Worm (Caenorhabditis elegans) whole organism, L1 larva: Measurements from ENCODE around the gene ZK353.3.

ENCODE experiments used
- C16A3.4 ChIP-seq: fragments of 150-350 bp; optimal IDR thresholded peaks from 2 replicates; lab custom pipeline; 2014; ENCODE audit warnings: missing biosample characterization, missing genetic modification characterization
- Y116A8C.19 ChIP-seq: sonication (generic microtip); optimal IDR thresholded peaks from 2 replicates; lab custom pipeline; 2016; ENCODE audit warnings: missing compliant biosample characterization, missing genetic modification characterization, borderline replicate concordance
- alr-1 ChIP-seq: fragments of 200-800 bp; sonication (Bioruptor generic); optimal IDR thresholded peaks from 2 replicates; lab custom pipeline; 2018; ENCODE audit warnings: borderline replicate concordance, mild to moderate bottlenecking, missing genetic modification characterization, missing compliant biosample characterization
- aly-2 ChIP-seq: fragments of 150-350 bp; optimal IDR thresholded peaks from 2 replicates; lab custom pipeline; 2014; ENCODE audit warnings: missing biosample characterization, missing genetic modification characterization
- ceh-88 ChIP-seq: fragments of 200-800 bp; sonication (Bioruptor generic); IDR thresholded peaks from 2 replicates; pipeline ENCODE4 v1.3.6; 2022; ENCODE audit warnings: missing genetic modification characterization, missing compliant biosample characterization
- ceh-90 ChIP-seq: sonication (generic microtip); optimal IDR thresholded peaks from 2 replicates; lab custom pipeline; 2016; ENCODE audit warnings: missing genetic modification characterization, missing compliant biosample characterization
- ces-1 ChIP-seq: fragments of 150-350 bp; optimal IDR thresholded peaks from 2 replicates; lab custom pipeline; 2014; ENCODE audit warnings: missing biosample characterization, missing genetic modification reagents, missing genetic modification characterization
- dpl-1 ChIP-seq, 3 experiments: fragments of 150-350 bp in 2 of 3; sonication (generic microtip) in 1 of 3; optimal IDR thresholded peaks; 2 replicates each; lab custom pipeline; 2014 to 2017; ENCODE audit warnings: missing biosample characterization in 3 of 3, missing genetic modification characterization in 3 of 3, missing genetic modification reagents in 3 of 3
- dsc-1 ChIP-seq: sonication (generic microtip); optimal IDR thresholded peaks from 2 replicates; lab custom pipeline; 2016; ENCODE audit warnings: mild to moderate bottlenecking, missing genetic modification characterization, missing compliant biosample characterization
- egl-13 ChIP-seq: sonication (generic microtip); optimal IDR thresholded peaks from 2 replicates; lab custom pipeline; 2016; ENCODE audit warnings: missing genotype, missing genetic modification reagents, missing genetic modification characterization, missing compliant biosample characterization
- elt-2 ChIP-seq: sonication (generic microtip); optimal IDR thresholded peaks from 2 replicates; lab custom pipeline; 2016; ENCODE audit warnings: missing genetic modification characterization, mild to moderate bottlenecking, inconsistent platforms, missing compliant biosample characterization, missing genetic modification reagents
- elt-3 ChIP-seq, 6 experiments: fragments of 150-350 bp in 1 of 6; sonication (generic microtip); optimal IDR thresholded peaks; 2 replicates each; lab custom pipeline; 2017 to 2018; ENCODE audit warnings: missing biosample characterization in 6 of 6, missing genetic modification characterization in 6 of 6, inconsistent platforms in 1 of 6
- ets-5 ChIP-seq: fragments of 200-800 bp; sonication (Bioruptor generic); IDR thresholded peaks from 2 replicates; pipeline ENCODE4 v1.3.6; 2022; ENCODE audit warnings: missing genetic modification characterization, missing compliant biosample characterization
- fkh-10 ChIP-seq: sonication (generic microtip); optimal IDR thresholded peaks from 2 replicates; lab custom pipeline; 2017; ENCODE audit warnings: missing biosample characterization, missing genetic modification reagents, missing genetic modification characterization
- fkh-4 ChIP-seq: sonication (generic microtip); optimal IDR thresholded peaks from 2 replicates; lab custom pipeline; 2016; ENCODE audit warnings: missing compliant biosample characterization, missing genetic modification characterization, borderline replicate concordance
- fkh-8 ChIP-seq: sonication (generic microtip); optimal IDR thresholded peaks from 2 replicates; lab custom pipeline; 2016; ENCODE audit warnings: mild to moderate bottlenecking, missing genetic modification characterization, missing compliant biosample characterization
- fos-1 ChIP-seq: fragments of 150-350 bp; optimal IDR thresholded peaks from 2 replicates; lab custom pipeline; 2014; ENCODE audit warnings: missing biosample characterization, missing genetic modification characterization
- grh-1 ChIP-seq: fragments of 200-800 bp; sonication (Bioruptor generic); IDR thresholded peaks from 2 replicates; pipeline ENCODE4 v1.3.6; 2022; ENCODE audit warnings: missing genetic modification reagents, missing genetic modification characterization, missing compliant biosample characterization
- jun-1 ChIP-seq: fragments of 150-350 bp; optimal IDR thresholded peaks from 2 replicates; lab custom pipeline; 2014; ENCODE audit warnings: missing biosample characterization, missing genetic modification reagents, missing genetic modification characterization
- lin-14 ChIP-seq: fragments of 200-800 bp; sonication (Bioruptor generic); optimal IDR thresholded peaks from 2 replicates; lab custom pipeline; 2018; ENCODE audit warnings: mild to moderate bottlenecking, missing genetic modification characterization, moderate library complexity, missing compliant biosample characterization
- lin-39 ChIP-seq: fragments of 150-350 bp; optimal IDR thresholded peaks from 2 replicates; lab custom pipeline; 2014; ENCODE audit warnings: missing biosample characterization, missing genetic modification reagents, missing genetic modification characterization
- lir-3 ChIP-seq: sonication (generic microtip); optimal IDR thresholded peaks from 2 replicates; lab custom pipeline; 2016; ENCODE audit warnings: mild to moderate bottlenecking, missing genetic modification characterization, moderate library complexity, missing compliant biosample characterization; ENCODE audit not compliant: poor library complexity
- mab-9 ChIP-seq: fragments of 200-800 bp; sonication (Bioruptor generic); IDR thresholded peaks from 2 replicates; pipeline ENCODE4 v1.3.6; 2022; ENCODE audit warnings: missing genetic modification reagents, missing genetic modification characterization, missing compliant biosample characterization
- mdl-1 ChIP-seq, 2 experiments: fragments of 150-350 bp; optimal IDR thresholded peaks; 2 replicates each; lab custom pipeline; 2014 to 2017; ENCODE audit warnings: missing biosample characterization in 2 of 2, missing genetic modification characterization in 2 of 2, inconsistent platforms in 1 of 2
- mef-2 ChIP-seq: fragments of 150-350 bp; optimal IDR thresholded peaks from 2 replicates; lab custom pipeline; 2014; ENCODE audit warnings: missing biosample characterization, missing genetic modification characterization
- mep-1 ChIP-seq: fragments of 150-350 bp; optimal IDR thresholded peaks from 2 replicates; lab custom pipeline; 2014; ENCODE audit warnings: missing biosample characterization, missing genetic modification characterization
- nhr-11 ChIP-seq: fragments of 150-350 bp; optimal IDR thresholded peaks from 2 replicates; lab custom pipeline; 2014; ENCODE audit warnings: missing biosample characterization, missing genetic modification characterization
- nhr-20 ChIP-seq: sonication (generic microtip); optimal IDR thresholded peaks from 2 replicates; lab custom pipeline; 2016; ENCODE audit warnings: mild to moderate bottlenecking, missing genetic modification characterization, missing compliant biosample characterization
- nhr-28 ChIP-seq: fragments of 150-350 bp; optimal IDR thresholded peaks from 2 replicates; lab custom pipeline; 2014; ENCODE audit warnings: missing biosample characterization, missing genetic modification characterization
- nhr-47 ChIP-seq: sonication (generic microtip); optimal IDR thresholded peaks from 2 replicates; lab custom pipeline; 2016; ENCODE audit warnings: mild to moderate bottlenecking, missing genetic modification characterization, moderate library complexity, missing compliant biosample characterization
- nhr-71 ChIP-seq: sonication (generic microtip); optimal IDR thresholded peaks from 2 replicates; lab custom pipeline; 2016; ENCODE audit warnings: mild to moderate bottlenecking, missing genetic modification characterization, moderate library complexity, missing compliant biosample characterization
- nhr-77 ChIP-seq: fragments of 150-350 bp; optimal IDR thresholded peaks from 2 replicates; lab custom pipeline; 2014; ENCODE audit warnings: missing biosample characterization, missing genetic modification characterization
- nhr-85 ChIP-seq: sonication (generic microtip); peaks from one replicate; lab custom pipeline; 2016; ENCODE audit warnings: missing genetic modification characterization, inconsistent platforms, missing compliant biosample characterization
- pax-3 ChIP-seq: fragments of 200-800 bp; sonication (Bioruptor generic); optimal IDR thresholded peaks from 2 replicates; lab custom pipeline; 2018; ENCODE audit warnings: mild to moderate bottlenecking, missing genetic modification characterization, moderate library complexity, missing compliant biosample characterization
- snpc-4 ChIP-seq: fragments of 150-350 bp; optimal IDR thresholded peaks from 2 replicates; lab custom pipeline; 2014; ENCODE audit warnings: missing biosample characterization, missing genetic modification characterization
- snu-23 ChIP-seq: sonication (generic microtip); optimal IDR thresholded peaks from 2 replicates; lab custom pipeline; 2016; ENCODE audit warnings: missing genetic modification characterization, missing compliant biosample characterization
- sptf-1 ChIP-seq: fragments of 150-350 bp; optimal IDR thresholded peaks from 2 replicates; lab custom pipeline; 2014; ENCODE audit warnings: missing biosample characterization, missing genetic modification characterization
- sup-37 ChIP-seq: fragments of 200-800 bp; sonication (Bioruptor generic); optimal IDR thresholded peaks from 2 replicates; lab custom pipeline; 2018; ENCODE audit warnings: mild to moderate bottlenecking, missing genetic modification characterization, missing compliant biosample characterization
- swsn-7 ChIP-seq: sonication (generic microtip); optimal IDR thresholded peaks from 2 replicates; lab custom pipeline; 2016; ENCODE audit warnings: missing genetic modification characterization, missing compliant biosample characterization
- unc-130 ChIP-seq: fragments of 150-350 bp; optimal IDR thresholded peaks from 2 replicates; lab custom pipeline; 2017; ENCODE audit warnings: missing biosample characterization, missing genetic modification characterization, inconsistent platforms
- unc-62 ChIP-seq: fragments of 150-350 bp; optimal IDR thresholded peaks from 2 replicates; lab custom pipeline; 2014; ENCODE audit warnings: missing biosample characterization, missing genetic modification reagents, missing genetic modification characterization
- unc-86 ChIP-seq: sonication (generic microtip); optimal IDR thresholded peaks from 2 replicates; lab custom pipeline; 2016; ENCODE audit warnings: missing genetic modification characterization, missing compliant biosample characterization
- vab-15 ChIP-seq: sonication (generic microtip); optimal IDR thresholded peaks from 2 replicates; lab custom pipeline; 2017; ENCODE audit warnings: missing genotype, mild to moderate bottlenecking, missing genetic modification characterization, missing compliant biosample characterization
- xbp-1 ChIP-seq: sonication (generic microtip); optimal IDR thresholded peaks from 2 replicates; lab custom pipeline; 2016; ENCODE audit warnings: missing genetic modification characterization, missing compliant biosample characterization
- ztf-11 ChIP-seq, 2 experiments: sonication (generic microtip); optimal IDR thresholded peaks; 2 replicates each; lab custom pipeline; 2016 to 2017; ENCODE audit warnings: missing genetic modification characterization in 2 of 2, missing biosample characterization in 1 of 2, missing compliant biosample characterization in 1 of 2

ZK353.3 gene

DNA sequence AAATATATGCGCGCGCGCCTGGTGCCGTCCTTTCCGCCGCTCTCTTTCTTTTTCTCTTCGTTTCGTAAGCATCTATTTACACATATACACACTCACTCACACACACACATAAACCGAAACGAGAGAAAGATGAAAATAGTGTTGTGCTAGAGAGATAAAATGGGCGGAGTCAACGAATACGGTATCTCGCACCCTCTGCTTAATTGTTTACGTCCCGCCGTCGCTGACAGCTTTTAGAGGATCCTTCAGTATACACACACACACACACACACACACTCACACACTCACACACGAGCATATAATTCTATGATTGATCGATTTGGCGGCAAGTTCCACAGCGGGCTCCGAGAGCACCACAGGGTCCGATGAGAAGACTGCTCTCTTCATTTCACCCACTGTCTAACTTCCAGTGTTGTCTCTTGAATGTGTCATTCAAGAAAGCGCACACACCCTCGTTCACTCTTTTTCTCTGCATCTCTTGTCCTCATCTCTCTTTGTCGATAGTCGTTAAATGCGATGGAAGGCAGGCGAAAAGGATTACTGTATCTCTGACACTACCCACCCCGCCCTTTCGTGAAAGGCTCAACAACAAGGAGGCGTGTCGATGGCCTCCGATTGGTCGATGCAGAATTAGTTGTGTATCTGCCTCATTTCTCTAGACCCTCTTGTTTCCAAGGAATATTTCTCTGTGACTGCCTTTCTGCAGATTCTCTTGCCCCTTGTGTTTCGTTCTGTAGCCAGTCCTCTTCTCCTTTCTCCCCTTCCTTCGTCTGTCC lies 21.6 kb downstream of the ZK353.3 start (continued):
- TF ChIP-seq alr-1 (tag; lab: Kevin White, UChicago), result no peak
- peak; percentile 96 for TF ChIP-seq swsn-7 (tag; lab: Kevin White, UChicago)
- peak; percentile 47 for TF ChIP-seq Y116A8C.19
- peak; percentile 79 for TF ChIP-seq fkh-4
- peak; percentile 64 for TF ChIP-seq snpc-4 (tag; lab: Kevin White, UChicago)
- TF ChIP-seq mep-1, result peak; percentile 93
- peak; percentile 97 for TF ChIP-seq snu-23 (GFP tag; lab: Kevin White, UChicago)
- TF ChIP-seq nhr-71 (tag; lab: Kevin White, UChicago), result peak; percentile 98
- no peak; the same call in none of the 2 replicates for TF ChIP-seq mab-9 (GFP tag; lab: Robert Waterston, UW)
- peak; percentile 89 for TF ChIP-seq fos-1 (tag; lab: Kevin White, UChicago)
- TF ChIP-seq unc-62 (GFP tag; lab: Kevin White, UChicago), result no peak
- peak; percentile 87 for TF ChIP-seq jun-1
- TF ChIP-seq nhr-28 (tag; lab: Kevin White, UChicago), result no peak
- peak; percentile 75 for TF ChIP-seq lir-3 (tag; lab: Kevin White, UChicago)
- peak; percentile 92 for TF ChIP-seq fkh-8
- TF ChIP-seq xbp-1 (tag; lab: Kevin White, UChicago), result peak; percentile 99
- peak; percentile 80 for TF ChIP-seq sup-37 (GFP tag; lab: Kevin White, UChicago)
- TF ChIP-seq ceh-88, result peak; percentile 65
- TF ChIP-seq dpl-1 (GFP tag; optimal IDR thresholded peaks at IDR 0.05; lab: Kevin White, UChicago), result peak; percentile 66 to 73 (median 66)
- peak; percentile 98 for TF ChIP-seq lin-14
- TF ChIP-seq ets-5 (GFP tag; lab: Robert Waterston, UW), result no peak
- peak; percentile 95 for TF ChIP-seq nhr-20
- TF ChIP-seq nhr-11 (tag; lab: Kevin White, UChicago), result peak; percentile 82
- TF ChIP-seq nhr-85, result peak; percentile 95
- no peak for TF ChIP-seq aly-2 (tag; lab: Kevin White, UChicago)
- no peak for TF ChIP-seq unc-130 (tag; lab: Kevin White, UChicago)
- peak; percentile 51 for TF ChIP-seq vab-15 (tag; lab: Kevin White, UChicago)
- TF ChIP-seq ztf-11 (tag; optimal IDR thresholded peaks at IDR 0.05; lab: Kevin White, UChicago), result peak in 1 of 2 experiments; percentile 84
- peak; percentile 84 for TF ChIP-seq lin-39
- TF ChIP-seq grh-1, result peak; percentile 75
- peak; percentile 89 for TF ChIP-seq fkh-10 (GFP tag; lab: Kevin White, UChicago)
- TF ChIP-seq nhr-47 (tag; lab: Kevin White, UChicago), result peak; percentile 95
- TF ChIP-seq elt-3 (tag; optimal IDR thresholded peaks at IDR 0.05; lab: Kevin White, UChicago), result peak in 3 of 6 experiments; percentile 54 to 75 (median 62)
- TF ChIP-seq dsc-1, result peak; percentile 91
- TF ChIP-seq mdl-1 (tag; optimal IDR thresholded peaks at IDR 0.05; lab: Kevin White, UChicago), result peak; percentile 41 to 89
- peak; percentile 40 for TF ChIP-seq mef-2 (tag; lab: Kevin White, UChicago)
- no peak for TF ChIP-seq sptf-1
- peak; percentile 84 for TF ChIP-seq C16A3.4
- TF ChIP-seq nhr-77, result peak; percentile 89
- TF ChIP-seq unc-86 (tag; lab: Kevin White, UChicago), result peak; percentile 96
- TF ChIP-seq ces-1 (GFP tag; lab: Kevin White, UChicago), result no peak
- TF ChIP-seq ceh-90 (tag; lab: Kevin White, UChicago), result peak; percentile 6
- peak; percentile 92 for TF ChIP-seq egl-13
- peak; percentile 81 for TF ChIP-seq pax-3
- peak; percentile 81 for TF ChIP-seq elt-2 (tag; lab: Kevin White, UChicago)
